Fruit fly (Drosophila melanogaster): Measurements from ENCODE around the gene Sirt7.

The Sirt7 gene

DNA sequence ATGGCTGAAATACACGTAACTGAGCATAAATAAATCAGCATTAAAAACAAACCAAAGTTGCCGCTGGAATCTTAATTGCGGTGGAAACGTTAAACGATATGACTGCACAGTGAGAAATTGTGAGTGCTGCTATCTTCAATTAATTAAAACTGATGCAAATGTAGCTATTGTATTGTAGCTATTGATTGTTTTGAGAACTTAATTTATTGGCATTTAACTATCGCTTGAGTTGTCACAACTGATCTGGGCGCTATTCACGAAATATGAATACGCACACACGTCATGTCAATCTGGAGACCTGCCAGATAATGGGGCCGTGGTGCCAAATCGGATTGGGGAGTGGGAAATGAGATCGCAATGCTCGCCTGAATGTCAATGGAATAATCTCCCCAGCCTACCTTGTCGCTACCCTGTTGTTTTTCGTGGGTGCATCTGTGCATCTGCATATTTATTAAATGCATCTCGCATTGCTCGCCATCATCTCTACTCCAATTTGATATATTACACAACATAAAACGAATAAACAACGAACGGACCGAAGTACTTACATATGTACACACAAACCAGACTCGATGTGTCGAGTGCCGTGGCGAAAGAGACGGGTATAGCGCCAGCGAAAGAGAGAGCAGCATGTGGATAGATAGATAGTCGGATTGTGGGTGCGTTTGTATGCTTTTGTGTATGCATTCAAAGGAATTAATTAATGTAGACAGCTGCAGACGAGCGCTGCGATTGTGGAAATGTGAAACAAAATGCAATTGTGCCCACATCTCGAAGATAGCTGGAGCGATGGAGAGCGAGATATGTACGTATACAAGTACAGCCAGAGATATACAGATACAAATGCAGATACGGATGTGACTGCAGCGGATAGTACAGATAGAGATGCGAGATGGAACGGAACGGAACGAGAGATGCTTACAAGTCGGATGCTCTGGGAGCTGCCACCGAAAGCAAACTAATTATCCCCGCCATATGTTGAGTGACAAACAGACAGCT lies 28.0 kb downstream of the Sirt7 start (continued):
- peak; percentile 10 for TF ChIP-seq unpg (GFP tag; optimal IDR thresholded peaks at IDR 0.05)
- no peak for TF ChIP-seq Oli (tag; optimal IDR thresholded peaks at IDR 0.05)
- TF ChIP-seq tin (GFP tag; optimal IDR thresholded peaks at IDR 0.05): no peak
- TF ChIP-seq Awh (GFP tag; IDR thresholded peaks at IDR 0.05): peak; percentile 59; the same call in 1 of the 2 replicates
- TF ChIP-seq CG15514 (GFP tag; optimal IDR thresholded peaks at IDR 0.05): no peak
- no peak for TF ChIP-seq sc (optimal IDR thresholded peaks at IDR 0.05)
- TF ChIP-seq sc (GFP tag; optimal IDR thresholded peaks at IDR 0.05): peak; percentile 6
- TF ChIP-seq CG11504 (tag; optimal IDR thresholded peaks at IDR 0.05): no peak
- peak; percentile 32 for TF ChIP-seq oc (tag; optimal IDR thresholded peaks at IDR 0.05)
- TF ChIP-seq aop (GFP tag; IDR thresholded peaks at IDR 0.05): 0 out of 2 replicates have a peak, but pooled peaks have one; percentile 3
- TF ChIP-seq ranshi (GFP tag; IDR thresholded peaks at IDR 0.05): no peak
- TF ChIP-seq sug (tag; optimal IDR thresholded peaks at IDR 0.05): no peak
- peak; percentile 1 for TF ChIP-seq zen (tag; optimal IDR thresholded peaks at IDR 0.05)
- TF ChIP-seq cad (GFP tag; optimal IDR thresholded peaks at IDR 0.05): no peak
- TF ChIP-seq Abd-B (GFP tag; optimal IDR thresholded peaks at IDR 0.05): no peak

DNA sequence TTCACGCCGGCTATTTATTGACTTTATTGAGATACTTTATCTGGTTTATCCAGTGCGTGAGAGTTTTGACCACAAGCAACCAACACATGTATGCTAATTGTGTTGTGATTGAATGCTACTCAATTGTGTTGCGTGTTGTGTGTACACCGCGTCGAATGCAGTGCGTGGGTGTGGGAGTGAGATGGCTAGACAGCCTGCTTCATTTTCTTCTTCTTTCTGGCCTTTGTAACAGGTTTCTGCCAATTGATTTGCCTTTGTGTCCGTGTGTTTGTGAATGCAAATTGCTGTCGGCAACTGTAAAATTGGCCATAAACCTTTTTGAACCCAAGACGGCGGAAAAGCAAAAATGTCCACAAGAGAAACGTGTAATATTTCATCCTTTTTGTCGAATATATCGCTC lies 31.2 kb downstream of the Sirt7 start:
- peak; percentile 51; the same call in 1 of the 4 replicates for TF ChIP-seq chinmo (GFP tag; IDR thresholded peaks at IDR 0.05; ENCODE audit: partially characterized antibody)
- no peak for TF ChIP-seq Sry-β (GFP tag; optimal IDR thresholded peaks at IDR 0.05)
- no peak for TF ChIP-seq CG10959 (GFP tag; IDR thresholded peaks at IDR 0.05)
- TF ChIP-seq CG15601 (tag; optimal IDR thresholded peaks at IDR 0.05): no peak
- no peak for TF ChIP-seq Dp (GFP tag; optimal IDR thresholded peaks at IDR 0.05)
- TF ChIP-seq tll (GFP tag; optimal IDR thresholded peaks at IDR 0.05): peak in 1 of 2 experiments; percentile 59
- TF ChIP-seq so (GFP tag; IDR thresholded peaks at IDR 0.05): 0 out of 3 replicates have a peak, but pooled peaks have one; percentile 20
- TF ChIP-seq Rfx (GFP tag; IDR thresholded peaks at IDR 0.05): no peak
- TF ChIP-seq Dip3 (GFP tag; optimal IDR thresholded peaks at IDR 0.05): no peak
- no peak for TF ChIP-seq Mes4 (GFP tag; optimal IDR thresholded peaks at IDR 0.05)
- peak; percentile 71 for TF ChIP-seq CG10321 (GFP tag; IDR thresholded peaks at IDR 0.05)
- TF ChIP-seq cg (GFP tag; optimal IDR thresholded peaks at IDR 0.05): peak; percentile 72
- TF ChIP-seq CG4707 (GFP tag; optimal IDR thresholded peaks at IDR 0.05): no peak
- no peak for TF ChIP-seq chm (GFP tag; IDR thresholded peaks at IDR 0.05)
- TF ChIP-seq CG11696 (GFP tag; IDR thresholded peaks at IDR 0.05): no peak
- peak; percentile 69; the same call in 2 of the 3 replicates for TF ChIP-seq sr (GFP tag; IDR thresholded peaks at IDR 0.05)
- TF ChIP-seq eve (GFP tag; optimal IDR thresholded peaks at IDR 0.05): peak in 1 of 2 experiments; percentile 11
- TF ChIP-seq Atf6 (GFP tag; IDR thresholded peaks at IDR 0.05): no peak
- no peak for TF ChIP-seq Xrp1 (GFP tag; IDR thresholded peaks at IDR 0.05)
- TF ChIP-seq grn (GFP tag; optimal IDR thresholded peaks at IDR 0.05): no peak
- peak; percentile 73 for TF ChIP-seq CG15479 (GFP tag; optimal IDR thresholded peaks at IDR 0.05)
- TF ChIP-seq CG14965 (GFP tag; optimal IDR thresholded peaks at IDR 0.05; ENCODE audit: borderline replicate concordance): no peak
- no peak for TF ChIP-seq oc (tag; optimal IDR thresholded peaks at IDR 0.05)
- TF ChIP-seq Lhr (GFP tag; optimal IDR thresholded peaks at IDR 0.05): no peak
- TF ChIP-seq twi (tag; optimal IDR thresholded peaks at IDR 0.05): peak; percentile 28
- TF ChIP-seq CG9797 (GFP tag; optimal IDR thresholded peaks at IDR 0.05): no peak
- TF ChIP-seq Jarid2 (GFP tag; optimal IDR thresholded peaks at IDR 0.05): no peak
- 0 out of 2 replicates have a peak, but pooled peaks have one; percentile 37 for TF ChIP-seq CG32767 (GFP tag; IDR thresholded peaks at IDR 0.05)
- no peak for TF ChIP-seq CG34376 (GFP tag; optimal IDR thresholded peaks at IDR 0.05)
- TF ChIP-seq Ptx1 (GFP tag; IDR thresholded peaks at IDR 0.05): no peak
- peak; percentile 8; the same call in 1 of the 2 replicates for TF ChIP-seq vvl (GFP tag; IDR thresholded peaks at IDR 0.05)
- no peak for TF ChIP-seq repo (GFP tag; optimal IDR thresholded peaks at IDR 0.05)
- no peak for TF ChIP-seq CG13123 (GFP tag; optimal IDR thresholded peaks at IDR 0.05)
- no peak for TF ChIP-seq H2.0 (GFP tag; IDR thresholded peaks at IDR 0.05)

All from whole organism, embryonic.